Fruit fly (Drosophila melanogaster) S2 (cell line): ENCODE results near the gene CG5800.

Experiments used
- CG8478 ChIP-seq: fragments of >200 bp; optimal IDR thresholded peaks from 2 replicates; lab custom pipeline; 2018
- CTCF ChIP-seq, 2 experiments: fragments of >200 bp; optimal IDR thresholded peaks; 2 replicates each; lab custom pipeline; 2018

The CG5800 gene

DNA sequence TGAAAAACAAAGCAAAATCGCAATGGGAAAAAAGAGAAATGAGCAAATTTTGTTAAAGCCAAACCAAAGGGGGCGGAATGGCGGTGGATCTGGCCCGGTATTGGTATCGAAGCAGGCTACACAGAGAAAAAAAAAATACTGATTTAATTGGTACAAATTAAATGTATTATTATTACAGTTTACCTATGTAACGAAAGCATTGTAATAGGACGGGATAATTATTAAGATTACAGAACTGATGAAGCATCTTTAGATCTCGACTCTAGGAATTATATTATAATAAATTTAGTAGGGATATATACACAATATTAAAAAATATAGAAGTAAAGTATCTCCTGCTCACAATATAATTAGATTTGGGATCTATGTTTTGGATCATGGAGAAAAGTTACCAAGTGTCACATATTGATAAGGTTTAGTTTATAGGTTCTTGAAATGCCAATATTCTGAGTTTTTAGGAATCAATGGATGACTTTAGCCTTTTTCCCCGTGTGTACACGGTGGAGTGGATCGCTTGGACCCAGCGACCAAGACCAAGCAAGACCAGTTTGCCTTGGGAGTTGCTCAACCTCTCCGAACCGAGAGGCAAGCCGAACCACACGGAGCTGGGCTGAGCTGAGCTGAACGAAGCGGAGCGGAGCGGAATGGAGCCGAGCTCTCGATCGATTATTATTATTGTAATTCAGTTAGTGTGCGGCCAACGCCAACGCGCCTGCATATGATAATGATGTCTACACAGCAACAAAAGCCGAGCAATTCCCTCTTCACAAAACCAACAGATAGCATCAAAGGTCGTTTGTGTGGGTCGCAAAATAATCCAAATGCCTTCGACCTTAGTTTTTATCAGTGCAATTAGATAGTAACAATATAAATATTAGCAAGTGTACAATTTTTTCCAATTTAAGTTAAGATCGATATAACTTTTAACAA, 43.8 kb downstream of the CG5800 start:
- TF ChIP-seq CTCF (optimal IDR thresholded peaks at IDR 0.05; lab: Kevin White, UChicago) (no peak), CG8478 (lab: Kevin White, UChicago) (no peak)

DNA sequence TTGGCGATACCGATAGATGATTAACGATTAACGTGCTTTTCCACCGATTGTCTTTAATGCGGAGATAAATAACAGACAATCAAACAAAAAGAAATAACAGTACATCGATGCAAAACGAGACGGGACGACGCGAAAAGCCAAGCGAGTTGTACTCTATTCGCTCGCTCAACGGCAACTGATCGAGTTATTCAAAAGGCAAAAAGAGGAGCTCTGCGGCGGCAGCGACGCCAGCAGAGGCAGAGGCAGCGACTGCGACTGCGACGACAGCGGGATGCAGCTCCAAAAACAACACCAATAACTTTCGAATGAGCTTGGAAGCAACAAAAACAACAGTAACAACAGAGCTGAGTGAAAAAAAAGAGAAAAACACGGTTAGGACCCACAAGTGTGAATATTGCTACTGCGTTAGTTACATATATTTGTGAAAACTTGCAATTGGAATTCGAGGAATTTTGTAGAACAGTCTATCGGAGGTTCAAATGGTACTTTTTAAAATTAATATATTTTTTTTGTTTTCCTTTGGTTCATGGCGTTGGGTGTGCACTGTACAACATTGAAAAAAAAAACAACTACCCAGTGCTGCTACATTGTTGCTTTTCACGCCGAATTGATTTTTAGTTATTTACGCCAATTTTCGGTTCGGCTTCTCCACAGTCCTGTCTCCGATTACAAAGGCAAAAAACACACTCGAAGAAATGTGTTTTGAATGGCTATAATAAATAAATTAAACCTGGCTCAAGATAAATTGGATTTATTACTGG, 46.8 kb downstream of the CG5800 start:
- no peak for TF ChIP-seq CG8478 (lab: Kevin White, UChicago)
- TF ChIP-seq CTCF (optimal IDR thresholded peaks at IDR 0.05; lab: Kevin White, UChicago): no peak

DNA sequence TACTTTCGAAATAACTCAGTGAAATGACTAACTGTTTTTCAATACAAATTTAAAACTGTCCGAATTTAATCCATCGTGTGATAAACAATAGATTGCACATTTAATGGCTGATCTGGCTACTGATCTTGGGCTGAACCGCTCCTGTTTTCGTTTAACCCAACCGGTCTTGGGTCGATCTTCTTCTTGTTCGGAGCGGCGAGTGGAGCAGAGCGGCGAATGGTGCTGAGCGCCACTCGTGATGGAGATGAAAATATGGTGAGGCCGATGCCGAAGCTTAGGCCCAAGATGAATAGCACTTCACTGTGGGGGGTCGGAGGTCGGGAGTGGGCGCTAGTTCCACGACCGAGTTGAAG, 47.4 kb downstream of the CG5800 start:
- TF ChIP-seq CTCF (optimal IDR thresholded peaks at IDR 0.05; lab: Kevin White, UChicago): no peak
- TF ChIP-seq CG8478 (lab: Kevin White, UChicago): no peak

DNA sequence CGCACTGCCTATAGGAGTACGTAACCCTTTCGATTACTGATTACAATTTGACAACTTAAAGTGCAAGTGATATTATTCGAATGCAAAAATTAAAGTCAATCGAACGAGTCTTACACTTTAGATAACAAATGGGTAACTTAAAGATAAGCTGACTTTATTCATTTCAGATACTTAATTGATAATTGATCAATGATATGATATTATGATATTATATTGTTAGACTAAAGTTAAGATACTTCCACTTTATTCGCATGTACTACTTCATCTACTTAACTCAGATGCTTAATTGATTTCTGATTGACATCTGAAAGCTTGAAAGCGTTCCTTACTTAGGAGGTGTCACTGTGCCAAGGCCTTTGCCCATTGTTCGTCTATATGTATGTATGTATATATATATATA, 50.1 kb downstream of the CG5800 start:
- TF ChIP-seq CTCF (optimal IDR thresholded peaks at IDR 0.05; lab: Kevin White, UChicago) (no peak), CG8478 (lab: Kevin White, UChicago) (no peak)
